Fruit fly (Drosophila melanogaster) whole organism, embryonic: ENCODE results near the gene CG34461.

Experiments
- Blimp-1 ChIP-seq: fragments of 200-800 bp; sonication (Bioruptor generic); optimal IDR thresholded peaks from 3 replicates; lab custom pipeline; 2018; ENCODE audit warnings: missing biosample characterization, missing genetic modification characterization, mild to moderate bottlenecking, moderate library complexity, missing genetic modification reagents
- CG11247 ChIP-seq: fragments of 200-800 bp; sonication (Bioruptor generic); IDR thresholded peaks from 2 replicates; pipeline ENCODE4 v1.3.6; 2022; ENCODE audit warnings: missing biosample characterization, missing genetic modification characterization
- CG13287 ChIP-seq: fragments of 200-800 bp; sonication (Bioruptor generic); IDR thresholded peaks from 2 replicates; pipeline ENCODE4 v1.3.6; 2022; ENCODE audit warnings: missing biosample characterization, missing genetic modification characterization; ENCODE audit not compliant: partially characterized antibody
- CG14050 ChIP-seq: fragments of 200-800 bp; sonication (Bioruptor generic); IDR thresholded peaks from 3 replicates; pipeline ENCODE4 v1.3.6; 2022; ENCODE audit warnings: missing biosample characterization, missing genetic modification characterization
- CG15269 ChIP-seq: fragments of 200-800 bp; sonication (Bioruptor generic); optimal IDR thresholded peaks from 2 replicates; lab custom pipeline; 2018; ENCODE audit warnings: missing biosample characterization, mild to moderate bottlenecking, missing genetic modification characterization, moderate library complexity
- CG17385 ChIP-seq: fragments of 200-800 bp; sonication (Bioruptor generic); optimal IDR thresholded peaks from 3 replicates; lab custom pipeline; 2018; ENCODE audit warnings: missing biosample characterization, mild to moderate bottlenecking, missing genetic modification characterization
- CG6175 ChIP-seq: fragments of 200-800 bp; sonication (Bioruptor generic); IDR thresholded peaks from 3 replicates; pipeline ENCODE4 v1.3.6; 2022; ENCODE audit warnings: missing biosample characterization, missing genetic modification characterization
- Ets65A ChIP-seq: fragments of 200-800 bp; sonication (Bioruptor generic); peaks from one replicate; lab custom pipeline; 2016; ENCODE audit warnings: missing biosample characterization, missing genetic modification characterization
- Ets97D ChIP-seq: fragments of 200-800 bp; sonication (Bioruptor generic); optimal IDR thresholded peaks from 3 replicates; lab custom pipeline; 2016; ENCODE audit warnings: missing biosample characterization, missing genetic modification characterization
- Fer2 ChIP-seq: fragments of 200-800 bp; sonication (Bioruptor generic); optimal IDR thresholded peaks from 2 replicates; lab custom pipeline; 2018; ENCODE audit warnings: missing biosample characterization, mild to moderate bottlenecking, missing genetic modification characterization, moderate library complexity
- HmgZ ChIP-seq: fragments of 200-800 bp; sonication (Bioruptor generic); optimal IDR thresholded peaks from 2 replicates; lab custom pipeline; 2018; ENCODE audit warnings: missing biosample characterization, mild to moderate bottlenecking, missing genetic modification characterization
- Hr78 ChIP-seq, 2 experiments: fragments of 200-800 bp in 1 of 2; fragments of >200 bp in 1 of 2; sonication (Bioruptor generic) in 1 of 2; optimal IDR thresholded peaks; 2 replicates each; lab custom pipeline; 2017 to 2019; ENCODE audit warnings: missing biosample characterization in 2 of 2, missing genetic modification characterization in 2 of 2, mild to moderate bottlenecking in 1 of 2, moderate library complexity in 1 of 2
- kni ChIP-seq: fragments of 200-800 bp; sonication (Bioruptor generic); optimal IDR thresholded peaks from 3 replicates; lab custom pipeline; 2017; ENCODE audit warnings: mild to moderate bottlenecking, missing biosample characterization, missing genetic modification reagents, missing genetic modification characterization
- lola ChIP-seq, 3 experiments: fragments of >200 bp in 2 of 3; fragments of 200-800 bp in 1 of 3; sonication (Bioruptor generic) in 1 of 3; optimal IDR thresholded peaks; 2 replicates each; lab custom pipeline; 2017 to 2019; ENCODE audit warnings: missing biosample characterization in 3 of 3, missing genetic modification characterization in 3 of 3, mild to moderate bottlenecking in 1 of 3, moderate library complexity in 1 of 3
- maf-S ChIP-seq: fragments of 200-800 bp; sonication (Bioruptor generic); optimal IDR thresholded peaks from 2 replicates; lab custom pipeline; 2016; ENCODE audit warnings: missing biosample characterization, missing genetic modification characterization
- pan ChIP-seq, 4 experiments: fragments of >200 bp in 3 of 4; fragments of 200-800 bp in 1 of 4; sonication (Bioruptor generic) in 1 of 4; optimal IDR thresholded peaks in 3 of 4; IDR thresholded peaks in 1 of 4; 2 replicates each; pipeline versions ENCODE4 v1.3.6 to Lab custom; 2017 to 2022; ENCODE audit warnings: missing biosample characterization in 2 of 4, missing genetic modification characterization in 2 of 4, mixed read lengths in 1 of 4
- pros ChIP-seq: fragments of 200-800 bp; sonication (Bioruptor generic); optimal IDR thresholded peaks from 3 replicates; lab custom pipeline; 2019; ENCODE audit warnings: missing biosample characterization, mild to moderate bottlenecking, missing genetic modification characterization, moderate library complexity
- sd ChIP-seq: fragments of 200-800 bp; sonication (Bioruptor generic); optimal IDR thresholded peaks from 3 replicates; lab custom pipeline; 2018; ENCODE audit warnings: missing biosample characterization, mild to moderate bottlenecking, missing genetic modification characterization, moderate library complexity
- sens ChIP-seq: fragments of 200-800 bp; sonication (Bioruptor generic); peaks from one replicate; lab custom pipeline; 2016; ENCODE audit warnings: missing biosample characterization, missing genetic modification characterization
- sqz ChIP-seq: fragments of 200-800 bp; sonication (Bioruptor generic); optimal IDR thresholded peaks from 3 replicates; lab custom pipeline; 2018; ENCODE audit warnings: missing biosample characterization, mild to moderate bottlenecking, missing genetic modification characterization

CG34461 gene

dm6 chr3L:8372035-8372434 is 46.4 kb downstream of the CG34461 start, which contains the start of gene ImpE1 (continued):
- no peak for TF ChIP-seq pan (optimal IDR thresholded peaks at IDR 0.05; lab: Kevin White, UChicago)
- no peak for TF ChIP-seq pan (GFP tag; optimal IDR thresholded peaks at IDR 0.05 in 1 of 2, IDR thresholded peaks at IDR 0.05 in 1 of 2)
- no peak for TF ChIP-seq Fer2 (tag; lab: Kevin White, UChicago)
- TF ChIP-seq lola (GFP tag; optimal IDR thresholded peaks at IDR 0.05; lab: Kevin White, UChicago): no peak
- TF ChIP-seq CG6175: peak; percentile 75; the same call in 2 of the 3 replicates
- TF ChIP-seq CG13287 (GFP tag; lab: Robert Waterston, UW): no peak; the same call in 1 of the 2 replicates
- TF ChIP-seq CG17385 (GFP tag; lab: Kevin White, UChicago): no peak

- TF ChIP-seq sqz (GFP tag; lab: Kevin White, UChicago) (peak; percentile 96), CG14050 (GFP tag; lab: Robert Waterston, UW) (no peak), Ets65A (GFP tag; lab: Kevin White, UChicago) (peak; percentile 62), pros (GFP tag; lab: Kevin White, UChicago) (peak; percentile 76), maf-S (no peak), Ets97D (GFP tag; lab: Kevin White, UChicago) (no peak), kni (peak; percentile 20), sd (tag; lab: Kevin White, UChicago) (peak; percentile 14), CG15269 (tag; lab: Kevin White, UChicago) (peak; percentile 70), CG11247 (GFP tag; lab: Robert Waterston, UW) (0 out of 2 replicates have a peak, but pooled peaks have one; percentile 38), Blimp-1 (GFP tag; lab: Kevin White, UChicago) (peak; percentile 65), HmgZ (tag; lab: Kevin White, UChicago) (no peak), Hr78 (GFP tag; optimal IDR thresholded peaks at IDR 0.05; lab: Kevin White, UChicago) (peak in 1 of 2 experiments; percentile 47), sens (GFP tag; lab: Kevin White, UChicago) (peak; percentile 11)
- TF ChIP-seq, all 482 proteins: peak for 10
These were observed 48.4 kb downstream of the CG34461 start for dm6 chr3L:8374107-8374506.
